Fruit fly (Drosophila melanogaster) S2 (cell line): ENCODE results near the gene Pebp1.

Experiments
- CG8478 ChIP-seq: fragments of >200 bp; optimal IDR thresholded peaks from 2 replicates; lab custom pipeline; 2018
- CTCF ChIP-seq, 2 experiments: fragments of >200 bp; optimal IDR thresholded peaks; 2 replicates each; lab custom pipeline; 2018

- TF ChIP-seq CG8478 (lab: Kevin White, UChicago) (no peak), CTCF (optimal IDR thresholded peaks at IDR 0.05; lab: Kevin White, UChicago) (peak in 1 of 2 experiments; percentile 24)
Observed at dm6 chr3R:22420911-22421310, 44.9 kb upstream of the Pebp1 start, which contains the start of the genes Nop56 and mats.
